Fruit fly (Drosophila melanogaster) whole organism, wandering third instar larva: ENCODE results near the gene CG15365.

ENCODE experiments used
- Abd-B ChIP-seq: fragments of >200 bp; optimal IDR thresholded peaks from 2 replicates; lab custom pipeline; 2017; ENCODE audit warnings: missing biosample characterization, missing genetic modification characterization
- CG32264 ChIP-seq: fragments of 200-800 bp; sonication (Bioruptor generic); optimal IDR thresholded peaks from 2 replicates; lab custom pipeline; 2016; ENCODE audit warnings: missing biosample characterization, missing genetic modification characterization
- CG9705 ChIP-seq: fragments of 200-800 bp; sonication (Bioruptor generic); optimal IDR thresholded peaks from 2 replicates; lab custom pipeline; 2018; ENCODE audit warnings: missing biosample characterization, mild to moderate bottlenecking, missing genetic modification characterization
- CrebA ChIP-seq: fragments of 200-800 bp; sonication (Bioruptor generic); optimal IDR thresholded peaks from 2 replicates; lab custom pipeline; 2016; ENCODE audit warnings: missing biosample characterization, mild to moderate bottlenecking, missing genetic modification characterization, borderline replicate concordance
- Dfd ChIP-seq: fragments of >200 bp; optimal IDR thresholded peaks from 2 replicates; lab custom pipeline; 2017; ENCODE audit warnings: missing biosample characterization, missing genetic modification characterization
- Dif ChIP-seq: fragments of 200-275, 200-300 bp; sonication (Bioruptor generic); optimal IDR thresholded peaks from 2 replicates; lab custom pipeline; 2018; ENCODE audit warnings: missing biosample characterization, missing genetic modification characterization; ENCODE audit not compliant: partially characterized antibody
- GATAd ChIP-seq: sonication (Bioruptor generic); optimal IDR thresholded peaks from 2 replicates; lab custom pipeline; 2016; ENCODE audit warnings: missing biosample characterization, missing genetic modification characterization
- HLH106 ChIP-seq: fragments of 200-800 bp; optimal IDR thresholded peaks from 3 replicates; lab custom pipeline; 2019; ENCODE audit warnings: missing biosample characterization, mild to moderate bottlenecking, missing genetic modification characterization, moderate library complexity
- Hnf4 ChIP-seq: fragments of 200-800 bp; sonication (Bioruptor generic); optimal IDR thresholded peaks from 2 replicates; lab custom pipeline; 2016; ENCODE audit warnings: missing biosample characterization, mild to moderate bottlenecking, missing genetic modification characterization
- Hr78 ChIP-seq: fragments of >200 bp; optimal IDR thresholded peaks from 2 replicates; lab custom pipeline; 2017; ENCODE audit warnings: missing biosample characterization, missing genetic modification characterization
- Hr83 ChIP-seq: fragments of 200-300 bp; sonication (Bioruptor generic); optimal IDR thresholded peaks from 2 replicates; lab custom pipeline; 2016; ENCODE audit warnings: missing biosample characterization, mild to moderate bottlenecking, missing genetic modification characterization, moderate library complexity; ENCODE audit not compliant: poor library complexity, severe bottlenecking
- Jra ChIP-seq: sonication (Bioruptor generic); optimal IDR thresholded peaks from 2 replicates; lab custom pipeline; 2016; ENCODE audit warnings: missing biosample characterization, missing genetic modification characterization
- Mio ChIP-seq: sonication (Bioruptor generic); optimal IDR thresholded peaks from 2 replicates; lab custom pipeline; 2016; ENCODE audit warnings: missing biosample characterization, missing genetic modification characterization
- N ChIP-seq: fragments of >200 bp; optimal IDR thresholded peaks from 2 replicates; lab custom pipeline; 2018; ENCODE audit warnings: missing biosample characterization, missing external identifiers, missing genetic modification characterization
- Rel ChIP-seq, 2 experiments: fragments of 200-800 bp; sonication (Bioruptor generic) in 1 of 2; optimal IDR thresholded peaks; 2 replicates in 1 of 2; 3 replicates in 1 of 2; lab custom pipeline; 2016 to 2019; ENCODE audit warnings: mild to moderate bottlenecking in 2 of 2, missing biosample characterization in 2 of 2, missing genetic modification characterization in 2 of 2, moderate library complexity in 1 of 2
- Sp1 ChIP-seq: fragments of 200-800 bp; sonication (Bioruptor generic); optimal IDR thresholded peaks from 3 replicates; lab custom pipeline; 2019; ENCODE audit warnings: missing biosample characterization, mild to moderate bottlenecking, missing genetic modification characterization, moderate library complexity
- Vsx2 ChIP-seq: fragments of 200-300, 225-300 bp; sonication (Bioruptor generic); optimal IDR thresholded peaks from 2 replicates; lab custom pipeline; 2018; ENCODE audit warnings: missing biosample characterization, missing genetic modification characterization; ENCODE audit not compliant: partially characterized antibody
- br ChIP-seq: fragments of 200-800 bp; sonication (Bioruptor generic); optimal IDR thresholded peaks from 2 replicates; lab custom pipeline; 2016; ENCODE audit warnings: missing biosample characterization, missing genetic modification characterization
- brk ChIP-seq: fragments of 200-800 bp; sonication (Bioruptor generic); optimal IDR thresholded peaks from 2 replicates; lab custom pipeline; 2016; ENCODE audit warnings: missing biosample characterization, mild to moderate bottlenecking, missing genetic modification characterization
- dl ChIP-seq, 2 experiments: fragments of 175-275, 200-275 bp in 1 of 2; fragments of 200-275 bp in 1 of 2; sonication (Bioruptor generic); optimal IDR thresholded peaks; lab custom pipeline; 2018; ENCODE audit warnings: mild to moderate bottlenecking in 2 of 2, missing biosample characterization in 2 of 2, missing genetic modification characterization in 2 of 2, moderate library complexity in 2 of 2; ENCODE audit not compliant: partially characterized antibody in 2 of 2, insufficient read depth in 1 of 2
- dmrt93B ChIP-seq: fragments of 200-800 bp; sonication (Bioruptor generic); optimal IDR thresholded peaks from 2 replicates; lab custom pipeline; 2018; ENCODE audit warnings: missing biosample characterization, mild to moderate bottlenecking, missing genetic modification characterization
- ey ChIP-seq: fragments of 200-800 bp; sonication (Bioruptor generic); optimal IDR thresholded peaks from 2 replicates; lab custom pipeline; 2016; ENCODE audit warnings: missing biosample characterization, missing genetic modification characterization
- foxo ChIP-seq, 2 experiments: fragments of 200-800 bp; sonication (Bioruptor generic); optimal IDR thresholded peaks; 2 replicates in 1 of 2; 3 replicates in 1 of 2; lab custom pipeline; 2016 to 2017; ENCODE audit warnings: missing biosample characterization in 2 of 2, missing genetic modification characterization in 2 of 2
- fru ChIP-seq: fragments of 200-800 bp; sonication (Bioruptor generic); optimal IDR thresholded peaks from 3 replicates; lab custom pipeline; 2016; ENCODE audit warnings: missing biosample characterization, mild to moderate bottlenecking, missing genetic modification characterization
- h ChIP-seq: fragments of 200-800 bp; sonication (Bioruptor generic); optimal IDR thresholded peaks from 3 replicates; lab custom pipeline; 2016; ENCODE audit warnings: missing biosample characterization, mild to moderate bottlenecking, missing genetic modification characterization
- jim ChIP-seq: fragments of 175-275, 200-325 bp; sonication (Bioruptor generic); optimal IDR thresholded peaks from 2 replicates; lab custom pipeline; 2016; ENCODE audit warnings: missing biosample characterization, mild to moderate bottlenecking, missing genetic modification characterization
- lola ChIP-seq: fragments of >200 bp; optimal IDR thresholded peaks from 2 replicates; lab custom pipeline; 2017; ENCODE audit warnings: missing biosample characterization, missing genetic modification characterization
- pan ChIP-seq: fragments of >200 bp; optimal IDR thresholded peaks from 2 replicates; lab custom pipeline; 2017
- psq ChIP-seq: fragments of 200-800 bp; sonication (Bioruptor generic); optimal IDR thresholded peaks from 3 replicates; lab custom pipeline; 2017; ENCODE audit warnings: missing biosample characterization, mild to moderate bottlenecking, missing genetic modification characterization, moderate library complexity
- rgr ChIP-seq: fragments of 200-800 bp; sonication (Bioruptor generic); optimal IDR thresholded peaks from 3 replicates; lab custom pipeline; 2016; ENCODE audit warnings: missing biosample characterization, mild to moderate bottlenecking, missing genetic modification characterization
- sage ChIP-seq: fragments of 200-800 bp; sonication (Bioruptor generic); optimal IDR thresholded peaks from 2 replicates; lab custom pipeline; 2016; ENCODE audit warnings: missing biosample characterization, mild to moderate bottlenecking, missing genetic modification characterization
- sv ChIP-seq: fragments of 200-800 bp; sonication (Bioruptor generic); optimal IDR thresholded peaks from 3 replicates; lab custom pipeline; 2016; ENCODE audit warnings: missing biosample characterization, missing genetic modification characterization
- tai ChIP-seq: sonication (Bioruptor generic); optimal IDR thresholded peaks from 2 replicates; lab custom pipeline; 2016; ENCODE audit warnings: missing biosample characterization, missing genetic modification characterization
- usp ChIP-seq: fragments of >200 bp; optimal IDR thresholded peaks from 2 replicates; lab custom pipeline; 2017; ENCODE audit warnings: missing biosample characterization, missing genetic modification characterization
- woc ChIP-seq: sonication (Bioruptor generic); optimal IDR thresholded peaks from 2 replicates; lab custom pipeline; 2016; ENCODE audit warnings: missing biosample characterization, mild to moderate bottlenecking, missing genetic modification characterization

CG15365 gene

dm6 chrX:9046383-9046941, 21.3 kb downstream of the CG15365 start:
- TF ChIP-seq psq (peak; percentile 13), CrebA (GFP tag; lab: Kevin White, UChicago) (no peak), HLH106 (tag; lab: Kevin White, UChicago) (no peak), fru (GFP tag; lab: Kevin White, UChicago) (peak; percentile 28), br (GFP tag; lab: Kevin White, UChicago) (peak; percentile 14), Jra (no peak), dmrt93B (no peak), ey (peak; percentile 12), dl (GFP tag; optimal IDR thresholded peaks at IDR 0.05; lab: Kevin White, UChicago; ENCODE audit: insufficient read depth in 1 of 2, partially characterized antibody in 2 of 2) (no peak), Rel (GFP tag; optimal IDR thresholded peaks at IDR 0.05; lab: Kevin White, UChicago) (no peak), Rel (tag; optimal IDR thresholded peaks at IDR 0.05; lab: Kevin White, UChicago) (no peak), CG9705 (GFP tag; lab: Kevin White, UChicago) (no peak), h (GFP tag; lab: Kevin White, UChicago) (peak; percentile 8), foxo (GFP tag; optimal IDR thresholded peaks at IDR 0.05; lab: Kevin White, UChicago) (peak in 1 of 2 experiments; percentile 22)

DNA sequence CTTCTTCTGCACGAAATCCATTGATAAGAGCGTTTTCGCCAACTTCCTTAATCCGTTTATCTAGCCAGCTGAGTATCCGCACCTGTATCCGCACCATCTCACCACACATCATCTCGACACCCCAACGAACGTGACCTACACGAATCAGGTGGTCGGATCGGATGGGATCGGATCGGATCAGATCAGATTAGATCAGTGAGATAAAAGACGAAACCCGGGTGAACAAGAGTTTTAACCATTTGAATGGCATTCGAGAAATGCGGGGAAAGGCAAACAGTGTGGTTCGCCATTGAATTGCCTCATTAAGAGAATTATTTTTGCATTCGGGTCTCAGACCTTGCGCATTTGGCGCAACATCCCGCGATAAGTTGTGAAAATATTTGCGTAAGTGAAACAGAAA, 22.9 kb downstream of the CG15365 start:
- TF ChIP-seq Hr83 (peak; percentile 7), Sp1 (GFP tag; lab: Kevin White, UChicago) (peak; percentile 3), dmrt93B (no peak), rgr (GFP tag; lab: Kevin White, UChicago) (peak; percentile 1)

DNA sequence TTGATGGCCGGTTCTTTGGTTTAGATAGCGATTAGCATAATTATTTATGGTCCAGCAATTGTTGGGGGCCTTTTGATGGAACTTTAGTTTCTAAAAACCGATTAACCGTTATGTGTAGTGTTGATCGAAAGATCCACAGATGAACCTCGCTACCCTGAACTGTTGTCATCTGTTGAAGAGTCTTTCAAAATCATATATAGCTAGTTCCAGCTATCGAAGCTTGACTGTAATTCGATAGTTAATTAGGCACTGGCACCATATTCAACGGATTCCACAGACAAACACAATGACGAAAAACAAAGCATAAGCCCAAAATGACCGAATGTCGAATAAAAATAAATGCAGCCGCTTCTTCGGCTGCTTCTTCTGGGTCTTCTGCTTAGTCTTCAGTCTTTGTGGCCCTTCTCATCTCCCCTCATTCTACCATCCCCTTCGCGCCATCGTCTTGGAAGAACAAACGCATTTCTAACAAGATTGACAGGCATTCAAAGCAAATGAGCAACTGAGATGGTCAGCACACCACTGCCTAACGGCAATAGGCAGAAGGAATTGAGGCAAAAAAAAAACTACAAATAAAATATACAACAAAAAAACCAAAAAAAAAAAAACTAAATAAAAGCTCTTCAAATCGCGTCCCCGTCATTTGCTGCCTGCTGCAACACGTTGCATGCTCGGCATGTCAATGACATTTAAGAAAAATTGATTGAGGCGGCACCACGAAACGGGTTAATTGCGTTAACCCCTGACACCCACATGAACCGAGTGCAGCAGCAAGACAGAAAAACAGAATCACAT, 23.9 kb downstream of the CG15365 start:
- TF ChIP-seq usp (GFP tag; lab: Kevin White, UChicago) (no peak), br (GFP tag; lab: Kevin White, UChicago) (no peak), Vsx2 (no peak), Mio (no peak), sv (GFP tag; lab: Kevin White, UChicago) (no peak), GATAd (GFP tag; lab: Kevin White, UChicago) (no peak), sage (no peak), Hnf4 (no peak), CG32264 (GFP tag; lab: Kevin White, UChicago) (no peak), Hr78 (GFP tag; lab: Kevin White, UChicago) (no peak), h (GFP tag; lab: Kevin White, UChicago) (no peak), Jra (no peak), CrebA (GFP tag; lab: Kevin White, UChicago) (no peak), dl (GFP tag; optimal IDR thresholded peaks at IDR 0.05; lab: Kevin White, UChicago; ENCODE audit: insufficient read depth in 1 of 2, partially characterized antibody in 2 of 2) (no peak), CG9705 (GFP tag; lab: Kevin White, UChicago) (no peak), jim (GFP tag; lab: Kevin White, UChicago) (no peak), Hr83 (no peak), lola (GFP tag; lab: Kevin White, UChicago) (no peak)

DNA sequence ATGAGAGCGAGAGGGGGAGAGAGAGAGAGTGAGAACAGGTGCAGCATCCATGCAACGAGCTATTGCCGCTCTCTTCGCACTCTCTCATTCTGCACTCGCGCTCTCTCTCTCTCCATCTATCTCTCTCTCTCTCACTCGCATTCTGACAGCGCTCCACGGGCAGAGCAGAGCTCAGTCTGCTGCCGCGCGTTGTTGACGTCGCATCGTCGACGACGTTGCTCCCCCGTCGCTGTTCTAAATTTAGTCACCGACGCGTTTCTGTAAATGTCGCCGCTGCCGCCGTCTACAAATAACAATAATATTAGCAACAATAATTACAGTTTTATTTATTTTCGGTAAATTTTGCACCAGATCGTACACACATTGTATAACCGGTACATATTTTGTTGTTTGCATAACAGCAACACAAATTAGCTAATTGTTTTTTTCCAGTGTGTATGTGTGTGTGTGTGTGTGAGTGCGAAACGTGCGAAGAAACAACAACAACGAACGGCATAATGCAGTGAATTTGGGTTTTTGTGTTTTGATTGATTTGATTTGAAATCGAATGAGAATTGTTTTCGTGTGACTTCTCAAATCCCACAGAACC, 25.2 kb downstream of the CG15365 start:
- TF ChIP-seq Vsx2 (peak; percentile 76), CG32264 (GFP tag; lab: Kevin White, UChicago) (no peak), Dif (peak; percentile 86), brk (GFP tag; lab: Kevin White, UChicago) (no peak), Abd-B (GFP tag; lab: Kevin White, UChicago) (no peak), dl (GFP tag; optimal IDR thresholded peaks at IDR 0.05; lab: Kevin White, UChicago; ENCODE audit: insufficient read depth in 1 of 2, partially characterized antibody in 2 of 2) (peak; percentile 78 to 83), woc (GFP tag; lab: Kevin White, UChicago) (no peak), sv (GFP tag; lab: Kevin White, UChicago) (no peak), br (GFP tag; lab: Kevin White, UChicago) (peak; percentile 35), ey (peak; percentile 40), foxo (GFP tag; optimal IDR thresholded peaks at IDR 0.05; lab: Kevin White, UChicago) (peak in 1 of 2 experiments; percentile 45), pan (lab: Kevin White, UChicago) (no peak), Hnf4 (peak; percentile 37), Jra (no peak), h (GFP tag; lab: Kevin White, UChicago) (peak; percentile 59), usp (GFP tag; lab: Kevin White, UChicago) (no peak), sage (no peak), tai (GFP tag; lab: Kevin White, UChicago) (no peak), Mio (no peak), GATAd (GFP tag; lab: Kevin White, UChicago) (no peak), Dfd (GFP tag; lab: Kevin White, UChicago) (no peak), N (GFP tag; lab: Kevin White, UChicago) (no peak), psq (no peak), Rel (GFP tag; optimal IDR thresholded peaks at IDR 0.05; lab: Kevin White, UChicago) (no peak), Rel (tag; optimal IDR thresholded peaks at IDR 0.05; lab: Kevin White, UChicago) (no peak), dmrt93B (no peak), rgr (GFP tag; lab: Kevin White, UChicago) (peak; percentile 53), jim (GFP tag; lab: Kevin White, UChicago) (no peak), fru (GFP tag; lab: Kevin White, UChicago) (peak; percentile 67), CrebA (GFP tag; lab: Kevin White, UChicago) (peak; percentile 16), HLH106 (tag; lab: Kevin White, UChicago) (peak; percentile 50), Sp1 (GFP tag; lab: Kevin White, UChicago) (peak; percentile 0), CG9705 (GFP tag; lab: Kevin White, UChicago) (no peak), Hr83 (peak; percentile 44)
